Worm (Caenorhabditis elegans): Measurements from ENCODE around the gene srt-55.

srt-55 gene

ce11 chrIII:10123586-10124233 lies 17.4 kb upstream of the srt-55 start, which contains the start of gene ttll-4 (continued):
- TF ChIP-seq pag-3 (tag; optimal IDR thresholded peaks at IDR 0.05; ENCODE audit: borderline replicate concordance, insufficient read depth), result no peak
- peak; percentile 31 for TF ChIP-seq nhr-90 (tag; optimal IDR thresholded peaks at IDR 0.05; ENCODE audit: poor library complexity)
- TF ChIP-seq jun-1 (tag; optimal IDR thresholded peaks at IDR 0.05), result no peak
- peak; percentile 69 to 81 for TF ChIP-seq efl-1 (optimal IDR thresholded peaks at IDR 0.05)
- TF ChIP-seq efl-1 (GFP tag; optimal IDR thresholded peaks at IDR 0.05 in 1 of 2), result peak; percentile 47 to 80
- no peak for TF ChIP-seq Y116A8C.19 (tag; optimal IDR thresholded peaks at IDR 0.05; ENCODE audit: borderline replicate concordance)
- peak; percentile 29 for TF ChIP-seq fkh-4 (tag; optimal IDR thresholded peaks at IDR 0.05; ENCODE audit: borderline replicate concordance)
- TF ChIP-seq lsy-2 (tag; optimal IDR thresholded peaks at IDR 0.05), result peak; percentile 43 to 55
- no peak for TF ChIP-seq skn-1 (tag; optimal IDR thresholded peaks at IDR 0.05)
- TF ChIP-seq nhr-76 (tag; optimal IDR thresholded peaks at IDR 0.05), result no peak
- peak; percentile 36 for TF ChIP-seq nhr-20 (tag; optimal IDR thresholded peaks at IDR 0.05)
- TF ChIP-seq nhr-47 (tag; optimal IDR thresholded peaks at IDR 0.05), result peak; percentile 72
- no peak for TF ChIP-seq nhr-237 (tag; optimal IDR thresholded peaks at IDR 0.05)
- TF ChIP-seq pqm-1 (tag; optimal IDR thresholded peaks at IDR 0.05), result no peak
- peak; percentile 53 for TF ChIP-seq lin-13 (GFP tag; optimal IDR thresholded peaks at IDR 0.05)
- peak; percentile 59 for TF ChIP-seq egl-13 (tag; optimal IDR thresholded peaks at IDR 0.05)
- TF ChIP-seq elt-2 (tag; optimal IDR thresholded peaks at IDR 0.05), result no peak
- no peak for TF ChIP-seq aha-1 (tag; optimal IDR thresholded peaks at IDR 0.05)
- TF ChIP-seq hpl-2 (GFP tag; optimal IDR thresholded peaks at IDR 0.05), result no peak
- TF ChIP-seq dsc-1 (tag; optimal IDR thresholded peaks at IDR 0.05), result peak; percentile 71
- no peak for TF ChIP-seq ceh-8 (GFP tag; optimal IDR thresholded peaks at IDR 0.05)
- TF ChIP-seq nhr-85 (tag), result no peak
- peak in 1 of 2 experiments; percentile 67 for TF ChIP-seq ztf-11 (tag; optimal IDR thresholded peaks at IDR 0.05)
- no peak for TF ChIP-seq mef-2 (tag; optimal IDR thresholded peaks at IDR 0.05)
- TF ChIP-seq unc-130 (tag; optimal IDR thresholded peaks at IDR 0.05), result no peak
- peak; percentile 81 for TF ChIP-seq nhr-71 (tag; optimal IDR thresholded peaks at IDR 0.05)
- TF ChIP-seq ets-5 (GFP tag; IDR thresholded peaks at IDR 0.05), result no peak
- TF ChIP-seq ceh-63 (GFP tag; optimal IDR thresholded peaks at IDR 0.05), result no peak
- peak; percentile 34 for TF ChIP-seq vab-15 (tag; optimal IDR thresholded peaks at IDR 0.05)
- no peak for TF ChIP-seq nhr-12 (tag; optimal IDR thresholded peaks at IDR 0.05)
- TF ChIP-seq ztf-4 (tag; optimal IDR thresholded peaks at IDR 0.05), result no peak
- TF ChIP-seq lin-15B (tag; optimal IDR thresholded peaks at IDR 0.05), result peak; percentile 64
- TF ChIP-seq isw-1 (GFP tag; IDR thresholded peaks at IDR 0.05), result peak; percentile 78

ce11 chrIII:10120076-10120831 lies 14.0 kb upstream of the srt-55 start, which contains the start of the genes gtf-2H3 and ham-3:
Gene gtf-2H3, minus strand, starts transcription at chrIII:10120148.
Gene ham-3, plus strand, starts transcription at chrIII:10120781.
- TF ChIP-seq sptf-1 (tag; optimal IDR thresholded peaks at IDR 0.05) (no peak), lir-3 (tag; optimal IDR thresholded peaks at IDR 0.05; ENCODE audit: poor library complexity) (peak; percentile 32), rnt-1 (tag; optimal IDR thresholded peaks at IDR 0.05) (peak; percentile 19), mep-1 (tag; optimal IDR thresholded peaks at IDR 0.05) (peak; percentile 2), nhr-11 (tag; optimal IDR thresholded peaks at IDR 0.05) (no peak), elt-2 (tag; optimal IDR thresholded peaks at IDR 0.05) (no peak), ceh-90 (tag; optimal IDR thresholded peaks at IDR 0.05) (no peak), hlh-4 (tag; optimal IDR thresholded peaks at IDR 0.05) (no peak), aha-1 (tag; optimal IDR thresholded peaks at IDR 0.05) (no peak), jun-1 (tag; optimal IDR thresholded peaks at IDR 0.05) (no peak), ces-1 (GFP tag; optimal IDR thresholded peaks at IDR 0.05) (no peak), lsy-2 (tag; optimal IDR thresholded peaks at IDR 0.05) (peak in 1 of 2 experiments; percentile 28), snpc-4 (tag; optimal IDR thresholded peaks at IDR 0.05) (no peak), lin-13 (GFP tag; optimal IDR thresholded peaks at IDR 0.05) (no peak), ztf-4 (tag; optimal IDR thresholded peaks at IDR 0.05) (no peak), mef-2 (tag; optimal IDR thresholded peaks at IDR 0.05) (no peak), isw-1 (GFP tag; IDR thresholded peaks at IDR 0.05) (no peak), nhr-84 (tag; optimal IDR thresholded peaks at IDR 0.05) (no peak), pag-3 (tag; optimal IDR thresholded peaks at IDR 0.05; ENCODE audit: borderline replicate concordance, insufficient read depth) (no peak), F16B12.6 (tag; optimal IDR thresholded peaks at IDR 0.05) (peak; percentile 15), pax-3 (tag; optimal IDR thresholded peaks at IDR 0.05) (no peak), aly-2 (tag; optimal IDR thresholded peaks at IDR 0.05) (no peak), lin-39 (tag; optimal IDR thresholded peaks at IDR 0.05) (no peak), lin-14 (GFP tag; optimal IDR thresholded peaks at IDR 0.05) (peak; percentile 59), nhr-90 (tag; optimal IDR thresholded peaks at IDR 0.05; ENCODE audit: poor library complexity) (no peak), ztf-11 (tag; optimal IDR thresholded peaks at IDR 0.05) (peak in 1 of 2 experiments; percentile 6), ceh-82 (tag; optimal IDR thresholded peaks at IDR 0.05) (peak in 1 of 3 experiments; percentile 15), lin-15B (tag; optimal IDR thresholded peaks at IDR 0.05) (no peak)

All from whole organism, L1 larva.